Worm (Caenorhabditis elegans) whole organism, L4 larva: ENCODE data around the gene ins-4.

Source experiments
- F10B5.3 ChIP-seq: sonication (generic microtip); optimal IDR thresholded peaks from 2 replicates; lab custom pipeline; 2016; ENCODE audit warnings: mild to moderate bottlenecking, missing genetic modification characterization, missing compliant biosample characterization
- R02D3.7 ChIP-seq: fragments of 150-350 bp; sonication (generic microtip); optimal IDR thresholded peaks from 3 replicates; lab custom pipeline; 2014; ENCODE audit warnings: missing biosample characterization, missing genetic modification characterization
- T20F7.1 ChIP-seq: fragments of 200-800 bp; sonication (Bioruptor generic); optimal IDR thresholded peaks from 2 replicates; lab custom pipeline; 2018; ENCODE audit warnings: mild to moderate bottlenecking, missing genetic modification characterization, missing compliant biosample characterization
- ZK337.2 ChIP-seq: fragments of 200-800 bp; sonication (Bioruptor generic); IDR thresholded peaks from 2 replicates; pipeline ENCODE4 v1.3.6; 2022; ENCODE audit warnings: missing genetic modification reagents, missing genetic modification characterization, missing compliant biosample characterization
- aha-1 ChIP-seq: fragments of 150-350 bp; peaks from one replicate; lab custom pipeline; 2014; ENCODE audit warnings: missing biosample characterization, missing genetic modification characterization
- aly-2 ChIP-seq: sonication (generic microtip); optimal IDR thresholded peaks from 2 replicates; lab custom pipeline; 2018; ENCODE audit warnings: missing biosample characterization, missing genetic modification characterization
- ama-1 ChIP-seq: fragments of 150-350 bp; optimal IDR thresholded peaks from 2 replicates; lab custom pipeline; 2014; ENCODE audit warnings: inconsistent platforms, mixed read lengths
- attf-4 ChIP-seq: sonication (generic microtip); optimal IDR thresholded peaks from 3 replicates; lab custom pipeline; 2017; ENCODE audit warnings: missing biosample characterization, missing genetic modification characterization
- cey-2 ChIP-seq: sonication (generic microtip); optimal IDR thresholded peaks from 3 replicates; lab custom pipeline; 2017; ENCODE audit warnings: missing genetic modification characterization, mild to moderate bottlenecking, missing compliant biosample characterization, antibody characterized with exemption, borderline replicate concordance; ENCODE audit not compliant: insufficient read depth
- daf-12 ChIP-seq: fragments of 150-350 bp; optimal IDR thresholded peaks from 2 replicates; lab custom pipeline; 2014; ENCODE audit warnings: missing biosample characterization, missing genetic modification reagents, missing genetic modification characterization
- daf-16 ChIP-seq, 3 experiments: sonication (generic microtip); optimal IDR thresholded peaks; 2 replicates each; lab custom pipeline; 2016 to 2017; ENCODE audit warnings: missing genetic modification characterization in 3 of 3, missing genetic modification reagents in 3 of 3, mild to moderate bottlenecking in 2 of 3, missing compliant biosample characterization in 2 of 3, missing biosample characterization in 1 of 3, moderate library complexity in 1 of 3
- daf-8 ChIP-seq: fragments of 200-800 bp; sonication (Bioruptor generic); IDR thresholded peaks from 2 replicates; pipeline ENCODE4 v1.3.6; 2022; ENCODE audit warnings: missing genetic modification characterization, missing compliant biosample characterization
- dmd-6 ChIP-seq: fragments of 200-800 bp; sonication (Bioruptor generic); IDR thresholded peaks from 2 replicates; pipeline ENCODE4 v1.3.6; 2022; ENCODE audit warnings: missing genetic modification reagents, missing genetic modification characterization, missing compliant biosample characterization
- duxl-1 ChIP-seq: sonication (generic microtip); optimal IDR thresholded peaks from 2 replicates; lab custom pipeline; 2016; ENCODE audit warnings: mild to moderate bottlenecking, missing genetic modification characterization, moderate library complexity, missing compliant biosample characterization; ENCODE audit not compliant: poor library complexity
- dve-1 ChIP-seq: sonication (generic microtip); optimal IDR thresholded peaks from 2 replicates; lab custom pipeline; 2017; ENCODE audit warnings: antibody characterized with exemption, mild to moderate bottlenecking, missing genetic modification characterization, missing compliant biosample characterization; ENCODE audit not compliant: insufficient read depth
- hif-1 ChIP-seq, 2 experiments: sonication (generic microtip); optimal IDR thresholded peaks; 2 replicates each; lab custom pipeline; 2016 to 2017; ENCODE audit warnings: missing compliant biosample characterization in 2 of 2, missing genetic modification characterization in 2 of 2, missing genetic modification reagents in 2 of 2, missing genotype in 2 of 2, mild to moderate bottlenecking in 1 of 2
- hlh-11 ChIP-seq: fragments of 200-800 bp; sonication (Bioruptor generic); optimal IDR thresholded peaks from 2 replicates; lab custom pipeline; 2018; ENCODE audit warnings: mild to moderate bottlenecking, missing genetic modification characterization, missing compliant biosample characterization
- hlh-30 ChIP-seq: sonication (generic microtip); optimal IDR thresholded peaks from 2 replicates; lab custom pipeline; 2017; ENCODE audit warnings: antibody characterized with exemption, mild to moderate bottlenecking, missing genetic modification characterization, missing compliant biosample characterization; ENCODE audit not compliant: insufficient read depth
- jun-1 ChIP-seq: fragments of 150-350 bp; optimal IDR thresholded peaks from 2 replicates; lab custom pipeline; 2014; ENCODE audit warnings: missing biosample characterization, missing genetic modification reagents, missing genetic modification characterization
- lin-1 ChIP-seq: fragments of 200-800 bp; sonication (Bioruptor generic); IDR thresholded peaks from 2 replicates; pipeline ENCODE4 v1.3.6; 2022; ENCODE audit warnings: missing genetic modification reagents, missing genetic modification characterization, missing compliant biosample characterization
- lin-13 ChIP-seq: fragments of 150-350 bp; optimal IDR thresholded peaks from 2 replicates; lab custom pipeline; 2014; ENCODE audit warnings: missing biosample characterization, missing genetic modification reagents, missing genetic modification characterization
- lsy-2 ChIP-seq, 2 experiments: fragments of 150-350 bp in 1 of 2; sonication (generic microtip) in 1 of 2; optimal IDR thresholded peaks; 2 replicates each; lab custom pipeline; 2014 to 2017; ENCODE audit warnings: missing biosample characterization in 2 of 2, missing genetic modification characterization in 2 of 2
- mdl-1 ChIP-seq, 2 experiments: fragments of 150-350 bp in 1 of 2; sonication (generic microtip) in 1 of 2; optimal IDR thresholded peaks; 2 replicates each; lab custom pipeline; 2014 to 2017; ENCODE audit warnings: missing biosample characterization in 2 of 2, missing genetic modification characterization in 2 of 2
- mdt-29 ChIP-seq: fragments of 200-800 bp; sonication (Bioruptor generic); IDR thresholded peaks from 2 replicates; pipeline ENCODE4 v1.3.6; 2022; ENCODE audit warnings: missing genetic modification reagents, missing genetic modification characterization, missing compliant biosample characterization
- mep-1 ChIP-seq: fragments of 150-350 bp; sonication (generic microtip); optimal IDR thresholded peaks from 3 replicates; lab custom pipeline; 2014; ENCODE audit warnings: missing biosample characterization, missing genetic modification characterization
- mxl-3 ChIP-seq: fragments of 200-800 bp; sonication (Bioruptor generic); optimal IDR thresholded peaks from 2 replicates; lab custom pipeline; 2018; ENCODE audit warnings: mild to moderate bottlenecking, missing genetic modification characterization, missing compliant biosample characterization
- nhr-11 ChIP-seq: fragments of 150-350 bp; optimal IDR thresholded peaks from 2 replicates; lab custom pipeline; 2014; ENCODE audit warnings: missing biosample characterization, missing genetic modification characterization
- nhr-28 ChIP-seq: fragments of 150-350 bp; optimal IDR thresholded peaks from 2 replicates; lab custom pipeline; 2014; ENCODE audit warnings: missing biosample characterization, missing genetic modification characterization
- nhr-41 ChIP-seq: fragments of 200-800 bp; sonication (Bioruptor generic); IDR thresholded peaks from 2 replicates; pipeline ENCODE4 v1.3.6; 2022; ENCODE audit warnings: missing genetic modification reagents, missing genetic modification characterization, missing compliant biosample characterization
- nhr-48 ChIP-seq: sonication (generic microtip); optimal IDR thresholded peaks from 2 replicates; lab custom pipeline; 2016; ENCODE audit warnings: mild to moderate bottlenecking, missing genetic modification characterization, missing compliant biosample characterization
- nhr-76 ChIP-seq: fragments of 150-350 bp; optimal IDR thresholded peaks from 2 replicates; lab custom pipeline; 2014; ENCODE audit warnings: missing biosample characterization, missing genetic modification characterization
- nhr-77 ChIP-seq: fragments of 150-350 bp; optimal IDR thresholded peaks from 2 replicates; lab custom pipeline; 2014; ENCODE audit warnings: missing biosample characterization, missing genetic modification characterization
- pha-4 ChIP-seq, 2 experiments: fragments of 150-350 bp in 1 of 2; fragments of 200-800 bp in 1 of 2; sonication (Bioruptor generic) in 1 of 2; IDR thresholded peaks in 1 of 2; optimal IDR thresholded peaks in 1 of 2; 2 replicates each; pipeline versions ENCODE4 v1.3.6 to Lab custom; 2014 to 2022; ENCODE audit warnings: missing genetic modification characterization in 2 of 2, missing genetic modification reagents in 2 of 2, missing biosample characterization in 1 of 2, missing compliant biosample characterization in 1 of 2
- pqm-1 ChIP-seq: sonication (generic microtip); optimal IDR thresholded peaks from 2 replicates; lab custom pipeline; 2017; ENCODE audit warnings: missing biosample characterization, missing genetic modification characterization
- sdz-12 ChIP-seq: fragments of 200-800 bp; sonication (Bioruptor generic); optimal IDR thresholded peaks from 2 replicates; lab custom pipeline; 2018; ENCODE audit warnings: mild to moderate bottlenecking, missing genetic modification characterization, missing compliant biosample characterization
- set-16 ChIP-seq: fragments of 200-800 bp; sonication (Bioruptor generic); IDR thresholded peaks from 2 replicates; pipeline ENCODE4 v1.3.6; 2022; ENCODE audit warnings: missing genetic modification reagents, missing genetic modification characterization, missing compliant biosample characterization
- spr-1 ChIP-seq: sonication (generic microtip); optimal IDR thresholded peaks from 2 replicates; lab custom pipeline; 2016; ENCODE audit warnings: mild to moderate bottlenecking, missing genetic modification characterization, missing compliant biosample characterization
- tra-1 ChIP-seq: fragments of 200-800 bp; sonication (Bioruptor generic); IDR thresholded peaks from 2 replicates; pipeline ENCODE4 v1.3.6; 2022; ENCODE audit warnings: missing genetic modification reagents, missing genetic modification characterization, missing compliant biosample characterization
- ztf-11 ChIP-seq: fragments of 150-350 bp; optimal IDR thresholded peaks from 2 replicates; lab custom pipeline; 2014; ENCODE audit warnings: missing biosample characterization, missing genetic modification characterization

The ins-4 gene

ce11 chrII:6026646-6027045 is 30.5 kb downstream of the ins-4 start:
- no peak for TF ChIP-seq sdz-12 (GFP tag; lab: Kevin White, UChicago)
- peak in 1 of 2 experiments; percentile 62 for TF ChIP-seq mdl-1 (tag; optimal IDR thresholded peaks at IDR 0.05; lab: Kevin White, UChicago)
- peak; percentile 93 for TF ChIP-seq tra-1 (GFP tag; lab: Robert Waterston, UW)
- no peak for TF ChIP-seq daf-12 (tag; lab: Kevin White, UChicago)
- TF ChIP-seq duxl-1 (tag; lab: Kevin White, UChicago): no peak
- TF ChIP-seq dmd-6 (GFP tag; lab: Robert Waterston, UW): peak; percentile 94; the same call in 1 of the 2 replicates
- TF ChIP-seq nhr-76 (tag; lab: Kevin White, UChicago): no peak
- peak; percentile 4 for TF ChIP-seq jun-1 (tag; lab: Kevin White, UChicago)
- peak; percentile 97 for TF ChIP-seq lin-1 (GFP tag; lab: Robert Waterston, UW)
- TF ChIP-seq daf-16 (GFP tag; optimal IDR thresholded peaks at IDR 0.05; lab: Kevin White, UChicago): peak in 1 of 2 experiments; percentile 82
- TF ChIP-seq daf-16 (tag; optimal IDR thresholded peaks at IDR 0.05; lab: Kevin White, UChicago): peak; percentile 98
- TF ChIP-seq pqm-1 (tag; lab: Kevin White, UChicago): peak; percentile 100
- TF ChIP-seq daf-8 (GFP tag; lab: Robert Waterston, UW): no peak
- TF ChIP-seq mdt-29: no peak
- peak; percentile 46; the same call in 1 of the 2 replicates for TF ChIP-seq pha-4 (GFP tag; IDR thresholded peaks at IDR 0.05; lab: Robert Waterston, UW)
- TF ChIP-seq pha-4 (tag; optimal IDR thresholded peaks at IDR 0.05; lab: Kevin White, UChicago): no peak
- TF ChIP-seq dve-1: peak; percentile 99
- TF ChIP-seq mep-1 (tag; lab: Kevin White, UChicago): peak; percentile 44
- TF ChIP-seq F10B5.3: no peak
- peak in 1 of 2 experiments; percentile 62 for TF ChIP-seq lsy-2 (tag; optimal IDR thresholded peaks at IDR 0.05; lab: Kevin White, UChicago)
- peak in 1 of 2 experiments; percentile 10 for TF ChIP-seq hif-1 (tag; optimal IDR thresholded peaks at IDR 0.05; lab: Kevin White, UChicago)
- no peak for TF ChIP-seq lin-13 (GFP tag; lab: Kevin White, UChicago)
- peak; percentile 66 for TF ChIP-seq nhr-48 (tag; lab: Kevin White, UChicago)
- TF ChIP-seq nhr-41 (GFP tag; lab: Robert Waterston, UW): peak; percentile 60; the same call in 1 of the 2 replicates
- peak; percentile 88 for TF ChIP-seq nhr-77
- no peak for TF ChIP-seq attf-4 (tag; lab: Kevin White, UChicago)
- TF ChIP-seq aha-1 (tag; lab: Kevin White, UChicago): peak; percentile 74
- no peak for TF ChIP-seq aly-2 (tag; lab: Kevin White, UChicago)
- TF ChIP-seq T20F7.1 (GFP tag; lab: Kevin White, UChicago): peak; percentile 50
- no peak for TF ChIP-seq nhr-11 (tag; lab: Kevin White, UChicago)
- TF ChIP-seq ztf-11 (tag; lab: Kevin White, UChicago): no peak
- no peak for TF ChIP-seq ama-1
- TF ChIP-seq ZK337.2 (GFP tag; lab: Robert Waterston, UW): no peak
- peak; percentile 53 for TF ChIP-seq hlh-30 (tag; lab: Kevin White, UChicago)
- TF ChIP-seq cey-2 (tag; lab: Kevin White, UChicago): peak; percentile 75
- TF ChIP-seq hlh-11 (tag; lab: Kevin White, UChicago): peak; percentile 92
- TF ChIP-seq nhr-28: peak; percentile 94

- TF ChIP-seq daf-12 (tag; lab: Kevin White, UChicago) (no peak), spr-1 (tag; lab: Kevin White, UChicago) (no peak), set-16 (GFP tag; lab: Robert Waterston, UW) (no peak), nhr-11 (tag; lab: Kevin White, UChicago) (peak; percentile 71), R02D3.7 (tag; lab: Kevin White, UChicago) (no peak), mxl-3 (GFP tag; lab: Kevin White, UChicago) (peak; percentile 67), mdl-1 (tag; optimal IDR thresholded peaks at IDR 0.05; lab: Kevin White, UChicago) (no peak)
Measured at ce11 chrII:6028594-6029141, 32.5 kb downstream of the ins-4 start.
